Worm (Caenorhabditis elegans): ENCODE results near the gene pals-19.
"Not testable (repeated sequence)": the region's sequence is repeated elsewhere in the genome, so short reads cannot be mapped to it uniquely, and the experiment has no call there.

Gene pals-19

DNA sequence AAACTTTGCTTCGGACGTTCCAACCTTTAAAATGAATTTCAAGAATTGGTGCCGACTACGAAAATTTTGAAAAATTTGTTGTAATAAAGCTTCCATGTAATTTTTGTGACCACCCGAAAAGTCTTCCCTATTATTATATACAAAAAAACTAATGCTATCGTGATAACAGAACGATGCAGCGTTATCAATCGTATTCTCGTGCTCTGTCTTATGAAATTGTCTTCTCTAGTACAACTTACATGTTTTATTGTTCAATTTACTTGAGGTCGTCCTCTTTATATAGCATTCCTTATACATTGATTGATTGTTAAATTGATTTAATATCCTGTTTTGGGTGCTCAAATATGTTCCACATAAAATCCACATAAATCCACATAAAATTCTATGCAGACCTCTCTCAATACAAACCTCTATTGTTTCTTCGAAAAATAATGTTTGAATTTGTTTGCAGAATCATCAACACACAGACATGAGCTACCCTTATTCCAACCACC lies at the start of gene pals-19:
TSS of gene pals-19 (plus strand) at position 444 of the 494 bp plus-strand sequence.
- no peak for TF ChIP-seq mab-5 (tag; optimal IDR thresholded peaks at IDR 0.05)
- no peak for TF ChIP-seq sem-2 (GFP tag; optimal IDR thresholded peaks at IDR 0.05)
- no peak for TF ChIP-seq unc-62 (GFP tag; optimal IDR thresholded peaks at IDR 0.05)
- TF ChIP-seq ceh-83 (GFP tag; optimal IDR thresholded peaks at IDR 0.05), result no peak
- no peak for TF ChIP-seq ceh-39 (tag; optimal IDR thresholded peaks at IDR 0.05)
- no peak for TF ChIP-seq tbx-8 (GFP tag; optimal IDR thresholded peaks at IDR 0.05)
- TF ChIP-seq lin-13 (tag; optimal IDR thresholded peaks at IDR 0.05), result no peak
- TF ChIP-seq mep-1 (tag; optimal IDR thresholded peaks at IDR 0.05), result no peak
- TF ChIP-seq nhr-237 (tag; optimal IDR thresholded peaks at IDR 0.05), result no peak
- no peak for TF ChIP-seq nhr-28 (tag; optimal IDR thresholded peaks at IDR 0.05)
- no peak for TF ChIP-seq sptf-1 (tag; optimal IDR thresholded peaks at IDR 0.05)
- no peak for TF ChIP-seq nhr-2 (tag; optimal IDR thresholded peaks at IDR 0.05)
- no peak for TF ChIP-seq mls-2 (tag; optimal IDR thresholded peaks at IDR 0.05)

DNA sequence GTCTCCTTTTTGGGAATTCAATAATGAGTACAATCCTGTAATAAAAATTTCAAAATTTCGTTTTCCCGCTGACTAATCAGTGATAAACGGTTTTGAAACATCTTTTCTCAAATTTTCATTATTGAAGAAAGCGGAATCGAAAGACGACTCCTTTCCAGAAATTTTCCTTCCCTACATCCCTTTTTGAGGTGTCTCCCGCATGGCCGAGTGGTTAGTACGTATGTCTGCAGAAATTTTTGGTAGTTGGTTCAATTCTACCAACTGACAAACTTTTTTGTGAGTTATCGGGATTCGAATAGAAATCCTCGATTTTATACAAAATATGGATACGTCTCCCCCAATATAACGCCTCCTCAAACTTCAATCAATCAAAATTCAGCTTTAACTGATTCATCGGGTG lies 47.2 kb upstream of the pals-19 start:
- no peak for TF ChIP-seq M03D4.4 (tag; optimal IDR thresholded peaks at IDR 0.05)
- no peak for TF ChIP-seq nhr-2 (tag; optimal IDR thresholded peaks at IDR 0.05)
- TF ChIP-seq drap-1 (GFP tag; optimal IDR thresholded peaks at IDR 0.05), result no peak
- no peak for TF ChIP-seq unc-120 (tag; optimal IDR thresholded peaks at IDR 0.05; ENCODE audit: poor library complexity, severe bottlenecking)
- no peak for TF ChIP-seq ztf-11 (tag; optimal IDR thresholded peaks at IDR 0.05)
- TF ChIP-seq ceh-39 (tag; optimal IDR thresholded peaks at IDR 0.05), result no peak
- no peak for TF ChIP-seq nhr-237 (tag; optimal IDR thresholded peaks at IDR 0.05)
- no peak for TF ChIP-seq elt-3 (tag; optimal IDR thresholded peaks at IDR 0.05)
- no peak for TF ChIP-seq pha-4 (tag; optimal IDR thresholded peaks at IDR 0.05)

DNA sequence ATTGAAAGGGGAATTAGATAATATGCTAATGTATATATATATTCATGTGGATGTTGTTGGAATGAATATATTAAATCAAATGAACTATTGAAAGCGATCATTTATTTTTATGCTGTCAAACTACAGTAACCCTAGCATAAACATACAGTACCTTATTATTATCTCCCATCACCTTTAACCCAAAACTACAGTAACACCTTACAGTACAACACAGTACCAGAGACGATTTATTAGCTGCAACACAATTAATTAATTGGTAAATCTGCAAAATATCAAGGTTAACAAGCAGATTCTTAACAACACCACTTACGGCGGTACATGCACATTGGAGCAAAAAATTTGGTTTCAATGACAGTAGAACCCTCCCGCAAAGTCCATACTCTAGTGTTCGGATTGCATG lies 46.4 kb upstream of the pals-19 start, which contains the start of gene Y82E9BL.1:
TSS of gene Y82E9BL.1 (minus strand) at position 101 of the 400 bp plus-strand sequence.
- TF ChIP-seq tbx-8 (GFP tag; optimal IDR thresholded peaks at IDR 0.05) (no peak), zip-8 (tag; optimal IDR thresholded peaks at IDR 0.05) (no peak), drap-1 (GFP tag; optimal IDR thresholded peaks at IDR 0.05) (no peak), snpc-4 (tag; optimal IDR thresholded peaks at IDR 0.05) (no peak), M03D4.4 (tag; optimal IDR thresholded peaks at IDR 0.05) (no peak), lsy-2 (tag; optimal IDR thresholded peaks at IDR 0.05) (no peak), nhr-28 (tag; optimal IDR thresholded peaks at IDR 0.05) (no peak), elt-1 (tag; optimal IDR thresholded peaks at IDR 0.05; ENCODE audit: borderline replicate concordance, insufficient read depth) (no peak), lin-13 (tag; optimal IDR thresholded peaks at IDR 0.05) (no peak), unc-62 (GFP tag; optimal IDR thresholded peaks at IDR 0.05) (no peak), mab-5 (tag; optimal IDR thresholded peaks at IDR 0.05) (no peak), ceh-83 (GFP tag; optimal IDR thresholded peaks at IDR 0.05) (no peak), cnd-1 (tag; optimal IDR thresholded peaks at IDR 0.05) (no peak)

DNA sequence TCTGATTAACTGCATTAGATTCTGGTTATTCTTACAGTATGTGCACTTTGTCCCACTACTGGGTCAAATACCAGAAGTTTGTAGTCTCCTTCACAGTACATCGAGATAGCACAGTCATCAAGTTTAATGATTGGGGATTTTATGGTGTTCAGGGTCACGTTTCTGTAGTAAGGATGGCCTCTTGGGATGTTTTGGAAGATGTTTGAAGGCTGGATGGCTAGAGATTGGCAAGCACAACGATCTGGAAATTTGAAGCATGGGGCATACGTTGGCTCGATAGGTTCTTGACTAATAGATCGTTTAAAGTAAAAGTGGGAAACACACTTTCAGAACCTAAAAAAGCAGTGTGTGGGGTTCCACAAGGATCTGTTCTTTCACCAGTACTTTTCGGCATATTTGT lies 43.8 kb upstream of the pals-19 start, which contains the start of gene Y82E9BR.8:
TSS of gene Y82E9BR.8 (minus strand) at position 101 of the 400 bp plus-strand sequence.
- not testable (repeated sequence) for TF ChIP-seq ces-1 (GFP tag; optimal IDR thresholded peaks at IDR 0.05); unc-120 (tag; optimal IDR thresholded peaks at IDR 0.05; ENCODE audit: poor library complexity, severe bottlenecking); pha-4 (tag; optimal IDR thresholded peaks at IDR 0.05)

DNA sequence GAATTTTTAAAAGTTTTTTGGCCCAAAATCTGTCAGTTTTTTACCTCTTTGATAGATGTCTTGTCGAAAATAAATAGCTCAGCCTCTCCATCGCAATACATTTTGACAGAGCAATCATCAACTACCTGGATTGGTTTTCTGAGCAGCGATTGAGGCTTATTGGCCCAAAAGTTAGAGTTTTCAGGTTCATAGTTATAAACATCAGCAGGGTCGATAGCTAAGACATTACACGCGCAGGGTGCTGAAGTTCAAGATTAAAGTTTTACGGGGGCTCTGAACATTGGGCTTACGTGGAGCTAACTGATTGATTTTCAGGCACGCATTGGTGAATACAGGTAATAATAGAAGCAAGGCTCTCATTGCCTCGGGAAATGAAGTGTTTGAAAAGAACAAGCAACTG lies 42.1 kb upstream of the pals-19 start, which contains the start of gene Y82E9BR.9:
TSS of gene Y82E9BR.9 (minus strand) at position 101 of the 400 bp plus-strand sequence.
- TF ChIP-seq nhr-12 (tag; optimal IDR thresholded peaks at IDR 0.05) (no peak), blmp-1 (tag; optimal IDR thresholded peaks at IDR 0.05) (no peak), lin-13 (tag; optimal IDR thresholded peaks at IDR 0.05) (no peak), drap-1 (GFP tag; optimal IDR thresholded peaks at IDR 0.05) (no peak), ceh-83 (GFP tag; optimal IDR thresholded peaks at IDR 0.05) (no peak), sptf-1 (tag; optimal IDR thresholded peaks at IDR 0.05) (no peak), lsy-2 (tag; optimal IDR thresholded peaks at IDR 0.05) (no peak), nhr-2 (tag; optimal IDR thresholded peaks at IDR 0.05) (no peak), unc-39 (tag; optimal IDR thresholded peaks at IDR 0.05) (no peak), M03D4.4 (tag; optimal IDR thresholded peaks at IDR 0.05) (no peak), ceh-39 (tag; optimal IDR thresholded peaks at IDR 0.05) (no peak), lin-32 (GFP tag; optimal IDR thresholded peaks at IDR 0.05) (no peak), snpc-4 (tag; optimal IDR thresholded peaks at IDR 0.05) (no peak), ham-2 (GFP tag; optimal IDR thresholded peaks at IDR 0.05) (no peak), elt-1 (tag; optimal IDR thresholded peaks at IDR 0.05; ENCODE audit: borderline replicate concordance, insufficient read depth) (no peak), elt-3 (tag; optimal IDR thresholded peaks at IDR 0.05) (no peak), tbx-8 (GFP tag; optimal IDR thresholded peaks at IDR 0.05) (no peak)
